Worm (Caenorhabditis elegans) whole organism, dauer: ENCODE results near the gene C28H8.8.

Source experiments
- unc-62 ChIP-seq: sonication (generic microtip); optimal IDR thresholded peaks from 2 replicates; lab custom pipeline; 2017; ENCODE audit warnings: missing biosample characterization, missing genetic modification reagents, missing genetic modification characterization

C28H8.8 gene

ce11 chrIII:5906059-5906458, 17.5 kb upstream of the C28H8.8 start, which contains the start of gene dpff-1:
TSS of gene dpff-1 (minus strand) at chrIII:5906346.
- no peak for TF ChIP-seq unc-62 (GFP tag; lab: Kevin White, UChicago)

- no peak for TF ChIP-seq unc-62 (GFP tag; lab: Kevin White, UChicago)
Observed at ce11 chrIII:5902558-5902957, 14.0 kb upstream of the C28H8.8 start.

- TF ChIP-seq unc-62 (GFP tag; lab: Kevin White, UChicago) = no peak
Observed at ce11 chrIII:5900709-5901108, 12.1 kb upstream of the C28H8.8 start.

- no peak for TF ChIP-seq unc-62 (GFP tag; lab: Kevin White, UChicago)
Observed at ce11 chrIII:5898631-5899030, 10.1 kb upstream of the C28H8.8 start.

ce11 chrIII:5897468-5897867, 8.9 kb upstream of the C28H8.8 start:
- no peak for TF ChIP-seq unc-62 (GFP tag; lab: Kevin White, UChicago)

ce11 chrIII:5895913-5896312, 7.3 kb upstream of the C28H8.8 start, which contains the start of gene pxl-1:
TSS of gene pxl-1 (minus strand) at chrIII:5896013.
- no peak for TF ChIP-seq unc-62 (GFP tag; lab: Kevin White, UChicago)

ce11 chrIII:5892909-5893308, 4.3 kb upstream of the C28H8.8 start:
- no peak for TF ChIP-seq unc-62 (GFP tag; lab: Kevin White, UChicago)

ce11 chrIII:5886893-5887292, 1.7 kb downstream of the C28H8.8 start, which contains the start of gene C28H8.7:
TSS of gene C28H8.7 (minus strand) at chrIII:5886993.
- TF ChIP-seq unc-62 (GFP tag; lab: Kevin White, UChicago) = no peak

- TF ChIP-seq unc-62 (GFP tag; lab: Kevin White, UChicago) = no peak
Observed at ce11 chrIII:5884459-5884858, 4.1 kb downstream of the C28H8.8 start.

ce11 chrIII:5884007-5884406, 4.6 kb downstream of the C28H8.8 start, which contains the start of gene C28H8.5:
TSS of gene C28H8.5 (plus strand) at chrIII:5884307.
- no peak for TF ChIP-seq unc-62 (GFP tag; lab: Kevin White, UChicago)

ce11 chrIII:5883517-5883916, 5.1 kb downstream of the C28H8.8 start:
- no peak for TF ChIP-seq unc-62 (GFP tag; lab: Kevin White, UChicago)

ce11 chrIII:5882823-5883222, 5.8 kb downstream of the C28H8.8 start, which contains the start of gene F01F1.14:
TSS of gene F01F1.14 (minus strand) at chrIII:5882923.
- no peak for TF ChIP-seq unc-62 (GFP tag; lab: Kevin White, UChicago)

ce11 chrIII:5882284-5882683, 6.3 kb downstream of the C28H8.8 start:
- TF ChIP-seq unc-62 (GFP tag; lab: Kevin White, UChicago) = no peak

- no peak for TF ChIP-seq unc-62 (GFP tag; lab: Kevin White, UChicago)
Observed at ce11 chrIII:5879291-5879968, 9.1 kb downstream of the C28H8.8 start, which contains the start of gene hpo-10. TSS of gene hpo-10 (plus strand) at chrIII:5879489.

ce11 chrIII:5878215-5878614, 10.4 kb downstream of the C28H8.8 start, which contains the start of the genes mig-21 and F01F1.2:
TSS of gene mig-21 (minus strand) at chrIII:5878380.
TSS of gene F01F1.2 (plus strand) at chrIII:5878554.
- no peak for TF ChIP-seq unc-62 (GFP tag; lab: Kevin White, UChicago)

- no peak for TF ChIP-seq unc-62 (GFP tag; lab: Kevin White, UChicago)
Observed at ce11 chrIII:5876867-5877641, 11.5 kb downstream of the C28H8.8 start.
